Fruit fly (Drosophila melanogaster): Measurements from ENCODE around the gene SecS.

DNA sequence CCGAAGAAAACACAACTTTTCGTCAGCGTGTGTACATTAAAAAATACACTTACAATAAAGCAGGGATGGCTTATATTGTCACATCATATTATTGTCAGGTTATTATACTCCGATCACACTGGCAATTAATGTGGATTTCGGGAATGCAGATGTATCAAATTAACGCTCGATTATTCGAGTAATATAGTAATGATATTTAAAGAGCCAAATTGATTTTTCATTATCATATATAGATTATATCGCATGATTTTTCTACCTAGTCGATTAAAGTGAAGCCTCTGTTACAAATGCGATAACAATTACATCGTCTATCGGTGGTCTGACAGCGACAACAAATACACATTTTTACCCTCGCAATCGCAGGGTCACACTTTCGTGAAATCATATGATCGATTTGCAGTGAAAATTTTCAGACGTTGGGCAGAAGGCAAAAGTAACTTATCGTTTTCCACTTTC is 9.8 kb upstream of the SecS start, which contains the start of the genes noi and Vha26:
- TF ChIP-seq CG8478 (optimal IDR thresholded peaks at IDR 0.05) (no peak), CTCF (optimal IDR thresholded peaks at IDR 0.05) (no peak)

All from S2 (cell line).